Fruit fly (Drosophila melanogaster) whole organism, embryonic: Measurements from ENCODE around the gene CG31021.

Experiments used
- Atf6 ChIP-seq: fragments of 200-800 bp; sonication (Bioruptor generic); IDR thresholded peaks from 2 replicates; pipeline ENCODE4 v1.3.6; 2022; ENCODE audit warnings: missing biosample characterization, missing genetic modification characterization
- Awh ChIP-seq: fragments of 200-800 bp; sonication (Bioruptor generic); IDR thresholded peaks from 2 replicates; pipeline ENCODE4, ENCODE4 v1.3.6; 2022; ENCODE audit warnings: missing biosample characterization, missing genetic modification characterization
- Bteb2 ChIP-seq: fragments of 200-800 bp; sonication (Bioruptor generic); optimal IDR thresholded peaks from 2 replicates; lab custom pipeline; 2016; ENCODE audit warnings: missing biosample characterization, missing genetic modification characterization
- C15 ChIP-seq: fragments of 200-800 bp; sonication (Bioruptor generic); IDR thresholded peaks from 3 replicates; pipeline ENCODE4 v1.3.6; 2022; ENCODE audit warnings: missing biosample characterization, missing genetic modification characterization
- CG10267 ChIP-seq: fragments of 200-800 bp; sonication (Bioruptor generic); optimal IDR thresholded peaks from 2 replicates; lab custom pipeline; 2018; ENCODE audit warnings: missing biosample characterization, mild to moderate bottlenecking, missing genetic modification characterization, moderate library complexity
- CG10321 ChIP-seq: fragments of 200-800 bp; sonication (Bioruptor generic); IDR thresholded peaks from 2 replicates; pipeline ENCODE4 v1.3.6; 2022; ENCODE audit warnings: missing biosample characterization, missing genetic modification characterization
- CG11696 ChIP-seq: fragments of 200-800 bp; sonication (Bioruptor generic); IDR thresholded peaks from 2 replicates; pipeline ENCODE4 v1.3.6; 2022; ENCODE audit warnings: missing biosample characterization, missing genetic modification characterization
- CG14441 ChIP-seq: fragments of 200-800 bp; sonication (Bioruptor generic); IDR thresholded peaks from 2 replicates; pipeline ENCODE4 v1.3.6; 2022; ENCODE audit warnings: missing biosample characterization, missing genetic modification characterization
- CG15514 ChIP-seq: fragments of 200-800 bp; sonication (Bioruptor generic); optimal IDR thresholded peaks from 3 replicates; lab custom pipeline; 2017; ENCODE audit warnings: missing biosample characterization, missing genetic modification characterization, mild to moderate bottlenecking, moderate library complexity, missing genetic modification reagents
- CG18476 ChIP-seq: fragments of 200-800 bp; sonication (Bioruptor generic); optimal IDR thresholded peaks from 2 replicates; lab custom pipeline; 2016; ENCODE audit warnings: missing biosample characterization, mild to moderate bottlenecking, missing genetic modification characterization
- CG2129 ChIP-seq: fragments of 200-800 bp; sonication (Bioruptor generic); IDR thresholded peaks from 2 replicates; pipeline ENCODE4 v1.3.6; 2022; ENCODE audit warnings: missing biosample characterization, missing genetic modification characterization; ENCODE audit not compliant: partially characterized antibody
- CG34376 ChIP-seq: fragments of 200-800 bp; sonication (Bioruptor generic); optimal IDR thresholded peaks from 2 replicates; lab custom pipeline; 2018; ENCODE audit warnings: missing biosample characterization, mild to moderate bottlenecking, missing genetic modification characterization
- CG3995 ChIP-seq: fragments of 200-800 bp; sonication (Bioruptor generic); optimal IDR thresholded peaks from 3 replicates; lab custom pipeline; 2016; ENCODE audit warnings: missing biosample characterization, missing genetic modification characterization
- CG4617 ChIP-seq: fragments of 200-800 bp; sonication (Bioruptor generic); optimal IDR thresholded peaks from 3 replicates; lab custom pipeline; 2016; ENCODE audit warnings: missing biosample characterization, missing genetic modification characterization, borderline replicate concordance
- CG5245 ChIP-seq: fragments of 200-800 bp; sonication (Bioruptor generic); optimal IDR thresholded peaks from 3 replicates; lab custom pipeline; 2016; ENCODE audit warnings: missing biosample characterization, missing genetic modification characterization
- CG6791 ChIP-seq: fragments of 200-800 bp; sonication (Bioruptor generic); IDR thresholded peaks from 3 replicates; pipeline ENCODE4 v1.3.6; 2022; ENCODE audit warnings: missing biosample characterization, missing genetic modification characterization; ENCODE audit not compliant: partially characterized antibody
- CG7357 ChIP-seq: fragments of 200-800 bp; sonication (Bioruptor generic); IDR thresholded peaks from 3 replicates; pipeline ENCODE4 v1.3.6; 2022; ENCODE audit warnings: missing biosample characterization, missing genetic modification characterization
- CG7556 ChIP-seq: fragments of 200-800 bp; sonication (Bioruptor generic); optimal IDR thresholded peaks from 2 replicates; lab custom pipeline; 2017; ENCODE audit warnings: missing biosample characterization, mild to moderate bottlenecking, missing genetic modification characterization
- CrebB ChIP-seq: fragments of 200-800 bp; sonication (Bioruptor generic); optimal IDR thresholded peaks from 3 replicates; lab custom pipeline; 2018; ENCODE audit warnings: missing biosample characterization, mild to moderate bottlenecking, missing genetic modification characterization
- D ChIP-seq, 2 experiments: fragments of 200-800 bp in 1 of 2; fragments of >200 bp in 1 of 2; sonication (Bioruptor generic) in 1 of 2; optimal IDR thresholded peaks; 2 replicates in 1 of 2; 3 replicates in 1 of 2; lab custom pipeline; 2017; ENCODE audit warnings: mild to moderate bottlenecking in 1 of 2, missing biosample characterization in 1 of 2, missing genetic modification characterization in 1 of 2, missing genetic modification reagents in 1 of 2
- Dip2 ChIP-seq: fragments of 200-800 bp; sonication (Bioruptor generic); IDR thresholded peaks from 2 replicates; pipeline ENCODE4 v1.3.6; 2022; ENCODE audit warnings: missing biosample characterization, missing genetic modification characterization
- Dref ChIP-seq: fragments of 200-800 bp; sonication (Bioruptor generic); IDR thresholded peaks from 2 replicates; pipeline ENCODE4 v1.3.6; 2022; ENCODE audit warnings: missing biosample characterization, missing genetic modification characterization
- Drgx ChIP-seq: fragments of 200-800 bp; sonication (Bioruptor generic); IDR thresholded peaks from 2 replicates; pipeline ENCODE4 v1.3.6; 2022; ENCODE audit warnings: missing biosample characterization, missing genetic modification characterization
- H15 ChIP-seq: fragments of 200-800 bp; sonication (Bioruptor generic); IDR thresholded peaks from 3 replicates; pipeline ENCODE4 v1.3.6; 2022; ENCODE audit warnings: missing biosample characterization, missing genetic modification characterization
- Hsf ChIP-seq: fragments of 200-800 bp; sonication (Bioruptor generic); optimal IDR thresholded peaks from 3 replicates; lab custom pipeline; 2016; ENCODE audit warnings: missing biosample characterization, missing genetic modification characterization
- Lhr ChIP-seq: fragments of 200-800 bp; sonication (Bioruptor generic); optimal IDR thresholded peaks from 3 replicates; lab custom pipeline; 2017; ENCODE audit warnings: mild to moderate bottlenecking, missing biosample characterization, missing genetic modification reagents, missing genetic modification characterization
- MBD-R2 ChIP-seq: fragments of 200-800 bp; sonication (Bioruptor generic); IDR thresholded peaks from 2 replicates; pipeline ENCODE4 v1.3.6; 2022; ENCODE audit warnings: missing biosample characterization, missing genetic modification characterization
- NC2α ChIP-seq: fragments of 200-800 bp; sonication (Bioruptor generic); optimal IDR thresholded peaks from 2 replicates; lab custom pipeline; 2016; ENCODE audit warnings: missing biosample characterization, missing genetic modification characterization
- Optix ChIP-seq: fragments of 200-800 bp; sonication (Bioruptor generic); IDR thresholded peaks from 3 replicates; pipeline ENCODE4 v1.3.6; 2022; ENCODE audit warnings: missing biosample characterization, missing genetic modification characterization
- PHDP ChIP-seq: fragments of 200-800 bp; sonication (Bioruptor generic); optimal IDR thresholded peaks from 3 replicates; lab custom pipeline; 2018; ENCODE audit warnings: missing biosample characterization, mild to moderate bottlenecking, missing genetic modification characterization, moderate library complexity
- caup ChIP-seq: fragments of 200-800 bp; sonication (Bioruptor generic); optimal IDR thresholded peaks from 3 replicates; lab custom pipeline; 2017; ENCODE audit warnings: missing biosample characterization, mild to moderate bottlenecking, missing genetic modification characterization, moderate library complexity; ENCODE audit not compliant: severe bottlenecking
- cwo ChIP-seq: fragments of 200-800 bp; sonication (Bioruptor generic); optimal IDR thresholded peaks from 3 replicates; lab custom pipeline; 2017; ENCODE audit warnings: missing biosample characterization, missing genetic modification characterization, mild to moderate bottlenecking, moderate library complexity, missing genetic modification reagents
- da ChIP-seq: fragments of 200-800 bp; sonication (Bioruptor generic); optimal IDR thresholded peaks from 2 replicates; lab custom pipeline; 2016; ENCODE audit warnings: missing biosample characterization, missing genetic modification characterization
- ems ChIP-seq: fragments of 200-800 bp; sonication (Bioruptor generic); optimal IDR thresholded peaks from 3 replicates; lab custom pipeline; 2016; ENCODE audit warnings: missing biosample characterization, missing genetic modification characterization
- eve ChIP-seq, 2 experiments: fragments of >200 bp; optimal IDR thresholded peaks; 2 replicates each; lab custom pipeline; 2017; ENCODE audit warnings: missing biosample characterization in 2 of 2, missing genetic modification characterization in 2 of 2
- eyg ChIP-seq: fragments of 200-800 bp; sonication (Bioruptor generic); optimal IDR thresholded peaks from 3 replicates; lab custom pipeline; 2016; ENCODE audit warnings: missing biosample characterization, missing genetic modification characterization
- gfzf ChIP-seq: fragments of 200-800 bp; sonication (Bioruptor generic); optimal IDR thresholded peaks from 2 replicates; lab custom pipeline; 2016; ENCODE audit warnings: missing biosample characterization, mild to moderate bottlenecking, missing genetic modification characterization, moderate library complexity
- hkb ChIP-seq, 2 experiments: fragments of 200-800 bp in 1 of 2; fragments of >200 bp in 1 of 2; sonication (Bioruptor generic) in 1 of 2; IDR thresholded peaks in 1 of 2; optimal IDR thresholded peaks in 1 of 2; 2 replicates each; pipeline versions ENCODE4 v1.3.6 to Lab custom; 2017 to 2022; ENCODE audit warnings: missing biosample characterization in 1 of 2, missing genetic modification characterization in 1 of 2
- nom ChIP-seq: fragments of 200-800 bp; sonication (Bioruptor generic); optimal IDR thresholded peaks from 2 replicates; lab custom pipeline; 2017; ENCODE audit warnings: missing biosample characterization, missing genetic modification characterization, mild to moderate bottlenecking, moderate library complexity, missing genetic modification reagents
- pb ChIP-seq: fragments of 200-800 bp; sonication (Bioruptor generic); optimal IDR thresholded peaks from 3 replicates; lab custom pipeline; 2016; ENCODE audit warnings: missing biosample characterization, missing genetic modification characterization
- peb ChIP-seq: fragments of 200-800 bp; sonication (Bioruptor generic); IDR thresholded peaks from 2 replicates; pipeline ENCODE4 v1.3.6; 2022; ENCODE audit warnings: missing biosample characterization, missing genetic modification characterization
- pnt ChIP-seq: fragments of 200-800 bp; sonication (Bioruptor generic); optimal IDR thresholded peaks from 3 replicates; lab custom pipeline; 2016; ENCODE audit warnings: missing biosample characterization, missing genetic modification characterization
- psq ChIP-seq: fragments of 200-800 bp; sonication (Bioruptor generic); optimal IDR thresholded peaks from 2 replicates; lab custom pipeline; 2017; ENCODE audit warnings: missing biosample characterization, missing genetic modification characterization
- pum ChIP-seq: fragments of 200-800 bp; sonication (Bioruptor generic); optimal IDR thresholded peaks from 2 replicates; lab custom pipeline; 2016; ENCODE audit warnings: missing biosample characterization, missing genetic modification characterization
- twi ChIP-seq: fragments of 200-800 bp; optimal IDR thresholded peaks from 2 replicates; lab custom pipeline; 2019; ENCODE audit warnings: missing biosample characterization, mild to moderate bottlenecking, missing genetic modification characterization, moderate library complexity
- tx ChIP-seq: fragments of 200-800 bp; sonication (Bioruptor generic); optimal IDR thresholded peaks from 2 replicates; lab custom pipeline; 2016; ENCODE audit warnings: missing biosample characterization, missing genetic modification characterization
- usp ChIP-seq: fragments of >200 bp; optimal IDR thresholded peaks from 2 replicates; lab custom pipeline; 2017; ENCODE audit warnings: missing biosample characterization, missing genetic modification characterization
- vfl ChIP-seq: fragments of 200-800 bp; sonication (Bioruptor generic); optimal IDR thresholded peaks from 2 replicates; lab custom pipeline; 2016; ENCODE audit warnings: missing biosample characterization, missing genetic modification characterization
- yki ChIP-seq: fragments of >200 bp; optimal IDR thresholded peaks from 3 replicates; lab custom pipeline; 2018

Gene CG31021

dm6 chr3R:30601440-30602256, at the start of gene CG31021, which contains the start of gene CG2246 (continued):
- TF ChIP-seq Hsf (GFP tag; lab: Kevin White, UChicago) (peak; percentile 18), CG10321 (no peak), vfl (GFP tag; lab: Kevin White, UChicago) (peak; percentile 22), MBD-R2 (peak; percentile 73; the same call in 1 of the 2 replicates), pum (GFP tag; lab: Kevin White, UChicago) (peak; percentile 72), caup (peak; percentile 9), Lhr (GFP tag; lab: Kevin White, UChicago) (peak; percentile 98), CG18476 (GFP tag; lab: Kevin White, UChicago) (peak; percentile 2), Bteb2 (GFP tag; lab: Kevin White, UChicago) (peak; percentile 18), da (no peak), D (optimal IDR thresholded peaks at IDR 0.05; lab: Kevin White, UChicago) (no peak), D (GFP tag; optimal IDR thresholded peaks at IDR 0.05; lab: Kevin White, UChicago) (no peak), Drgx (peak; percentile 32), CrebB (tag; lab: Kevin White, UChicago) (no peak), CG2129 (GFP tag; lab: Robert Waterston, UW) (peak; percentile 51), CG6791 (peak; percentile 87), CG14441 (GFP tag; lab: Robert Waterston, UW) (peak; percentile 60), CG3995 (peak; percentile 84), CG7556 (peak; percentile 31), CG10267 (peak; percentile 53), ems (GFP tag; lab: Kevin White, UChicago) (peak; percentile 29), PHDP (tag; lab: Kevin White, UChicago) (no peak), CG5245 (GFP tag; lab: Kevin White, UChicago) (peak; percentile 32), pnt (GFP tag; lab: Kevin White, UChicago) (peak; percentile 66), nom (no peak), NC2α (GFP tag; lab: Kevin White, UChicago) (no peak), yki (lab: Kevin White, UChicago) (peak; percentile 4), hkb (optimal IDR thresholded peaks at IDR 0.05; lab: Kevin White, UChicago) (no peak), hkb (GFP tag; IDR thresholded peaks at IDR 0.05; lab: Robert Waterston, UW) (no peak), gfzf (peak; percentile 56), Awh (GFP tag; lab: Robert Waterston, UW) (0 out of 2 replicates have a peak, but pooled peaks have one; percentile 28), Dip2 (GFP tag; lab: Robert Waterston, UW) (no peak), twi (no peak), usp (no peak), cwo (GFP tag; lab: Kevin White, UChicago) (no peak), H15 (GFP tag; lab: Robert Waterston, UW) (no peak), peb (GFP tag; lab: Robert Waterston, UW) (no peak), Atf6 (GFP tag; lab: Robert Waterston, UW) (no peak), CG7357 (GFP tag; lab: Robert Waterston, UW) (no peak), tx (GFP tag; lab: Kevin White, UChicago) (peak; percentile 65), eyg (GFP tag; lab: Kevin White, UChicago) (no peak), eve (GFP tag; optimal IDR thresholded peaks at IDR 0.05; lab: Kevin White, UChicago) (peak in 1 of 2 experiments; percentile 55), Dref (GFP tag; lab: Robert Waterston, UW) (peak; percentile 63), Optix (GFP tag; lab: Robert Waterston, UW) (no peak), CG11696 (GFP tag; lab: Robert Waterston, UW) (no peak), C15 (no peak), CG34376 (GFP tag; lab: Kevin White, UChicago) (peak; percentile 18), CG15514 (peak; percentile 62), CG4617 (GFP tag; lab: Kevin White, UChicago) (peak; percentile 54), pb (peak; percentile 21), psq (peak; percentile 45)
